Worm (Caenorhabditis elegans): ENCODE results near the gene cyp-33E1.

The cyp-33E1 gene

ce11 chrIV:8620102-8620733 lies 28.2 kb downstream of the cyp-33E1 start, which contains the start of gene lin-49 (continued):
- TF ChIP-seq madf-5 (GFP tag; IDR thresholded peaks at IDR 0.05) (no peak), php-3 (GFP tag; IDR thresholded peaks at IDR 0.05) (no peak), daf-16 (GFP tag; optimal IDR thresholded peaks at IDR 0.05) (peak in 1 of 2 experiments; percentile 79), daf-16 (tag; optimal IDR thresholded peaks at IDR 0.05) (peak; percentile 80), F37D6.2 (tag; optimal IDR thresholded peaks at IDR 0.05) (no peak), mdt-29 (GFP tag; IDR thresholded peaks at IDR 0.05) (no peak), dve-1 (tag; optimal IDR thresholded peaks at IDR 0.05; ENCODE audit: insufficient read depth) (peak; percentile 87)

- TF ChIP-seq lin-38 (GFP tag; IDR thresholded peaks at IDR 0.05), result peak; percentile 56
- no peak for TF ChIP-seq madf-5 (GFP tag; IDR thresholded peaks at IDR 0.05)
Observed at ce11 chrIV:8618698-8619097, 29.7 kb downstream of the cyp-33E1 start, which contains the start of gene F42A9.8. Gene F42A9.8 (minus strand): TSS chrIV:8618785.

- TF ChIP-seq dmd-8 (GFP tag; IDR thresholded peaks at IDR 0.05), result no peak
- no peak for TF ChIP-seq daf-8 (GFP tag; IDR thresholded peaks at IDR 0.05)
- no peak for TF ChIP-seq attf-4 (tag; optimal IDR thresholded peaks at IDR 0.05)
- no peak for TF ChIP-seq snpc-1.2 (GFP tag; IDR thresholded peaks at IDR 0.05)
- no peak for TF ChIP-seq unc-39 (tag; optimal IDR thresholded peaks at IDR 0.05)
- TF ChIP-seq lin-1 (GFP tag; IDR thresholded peaks at IDR 0.05), result no peak
- TF ChIP-seq nhr-6 (tag; optimal IDR thresholded peaks at IDR 0.05), result no peak
- no peak for TF ChIP-seq madf-9 (GFP tag; conservative IDR thresholded peaks at IDR 0.05)
- no peak for TF ChIP-seq daf-12 (tag; optimal IDR thresholded peaks at IDR 0.05)
- TF ChIP-seq aly-2 (tag; optimal IDR thresholded peaks at IDR 0.05), result no peak
- TF ChIP-seq R02D3.7 (tag; optimal IDR thresholded peaks at IDR 0.05), result no peak
- TF ChIP-seq T26A8.4 (GFP tag; IDR thresholded peaks at IDR 0.05), result no peak
- TF ChIP-seq Y75B8A.6 (GFP tag; IDR thresholded peaks at IDR 0.05), result no peak
- TF ChIP-seq vab-7 (GFP tag; IDR thresholded peaks at IDR 0.05), result no peak
- no peak for TF ChIP-seq zag-1 (tag; optimal IDR thresholded peaks at IDR 0.05)
- no peak for TF ChIP-seq nhr-48 (tag; optimal IDR thresholded peaks at IDR 0.05)
- TF ChIP-seq madf-5 (GFP tag; IDR thresholded peaks at IDR 0.05), result no peak
- no peak for TF ChIP-seq nhr-76 (tag; optimal IDR thresholded peaks at IDR 0.05)
- no peak for TF ChIP-seq ZK337.2 (GFP tag; IDR thresholded peaks at IDR 0.05)
Observed at ce11 chrIV:8617047-8617446, 31.4 kb downstream of the cyp-33E1 start, which contains the start of the genes F42A9.7 and F42A9.3. Gene F42A9.7 (minus strand): TSS chrIV:8617147. Gene F42A9.3 (plus strand): TSS chrIV:8617260.

- peak; percentile 13 for TF ChIP-seq aha-1 (tag)
- no peak for TF ChIP-seq ceh-44 (GFP tag; IDR thresholded peaks at IDR 0.05)
- TF ChIP-seq zip-2 (tag; optimal IDR thresholded peaks at IDR 0.05), result no peak
- TF ChIP-seq unc-62 (GFP tag; optimal IDR thresholded peaks at IDR 0.05 in 1 of 2), result peak in 1 of 2 experiments; percentile 91
- TF ChIP-seq unc-62 (tag; optimal IDR thresholded peaks at IDR 0.05), result no peak
Observed at ce11 chrIV:8615314-8615713, 33.1 kb downstream of the cyp-33E1 start.

ce11 chrIV:8614680-8615079 lies 33.7 kb downstream of the cyp-33E1 start, which contains the start of gene cyp-33E3:
Gene cyp-33E3 (plus strand): TSS chrIV:8614995.
- no peak for TF ChIP-seq daf-16 (GFP tag; optimal IDR thresholded peaks at IDR 0.05)
- TF ChIP-seq daf-16 (tag; optimal IDR thresholded peaks at IDR 0.05), result peak; percentile 41
- TF ChIP-seq zip-2 (tag; optimal IDR thresholded peaks at IDR 0.05), result no peak
- TF ChIP-seq dve-1 (tag; optimal IDR thresholded peaks at IDR 0.05; ENCODE audit: insufficient read depth), result peak; percentile 38
- TF ChIP-seq pqm-1 (tag; optimal IDR thresholded peaks at IDR 0.05), result peak; percentile 14
- TF ChIP-seq T20F7.1 (GFP tag; optimal IDR thresholded peaks at IDR 0.05), result peak; percentile 34
- TF ChIP-seq ceh-20 (GFP tag; IDR thresholded peaks at IDR 0.05), result no peak
- TF ChIP-seq ztf-7 (tag; optimal IDR thresholded peaks at IDR 0.05), result no peak
- peak; percentile 90 for TF ChIP-seq nhr-28 (tag; optimal IDR thresholded peaks at IDR 0.05)
- no peak for TF ChIP-seq F44E2.7 (GFP tag; IDR thresholded peaks at IDR 0.05)
- TF ChIP-seq dmd-6 (GFP tag; IDR thresholded peaks at IDR 0.05), result peak; percentile 45; the same call in 1 of the 2 replicates
- peak; percentile 18 for TF ChIP-seq hlh-30 (tag; optimal IDR thresholded peaks at IDR 0.05; ENCODE audit: insufficient read depth)
- TF ChIP-seq nhr-48 (tag; optimal IDR thresholded peaks at IDR 0.05), result no peak
